Fruit fly (Drosophila melanogaster) whole organism, embryonic: ENCODE data around the gene Atg6.

Experiments used
- Ada2b ChIP-seq: fragments of 200-800 bp; sonication (Bioruptor generic); IDR thresholded peaks from 2 replicates; pipeline ENCODE4 v1.3.6; 2022; ENCODE audit warnings: missing biosample characterization, missing genetic modification characterization
- Asciz ChIP-seq: fragments of 200-800 bp; sonication (Bioruptor generic); optimal IDR thresholded peaks from 2 replicates; lab custom pipeline; 2017; ENCODE audit warnings: missing biosample characterization, mild to moderate bottlenecking, missing genetic modification characterization, missing genetic modification reagents
- Atf6 ChIP-seq: fragments of 200-800 bp; sonication (Bioruptor generic); IDR thresholded peaks from 2 replicates; pipeline ENCODE4 v1.3.6; 2022; ENCODE audit warnings: missing biosample characterization, missing genetic modification characterization
- CG11085 ChIP-seq: fragments of 200-800 bp; sonication (Bioruptor generic); IDR thresholded peaks from 2 replicates; pipeline ENCODE4 v1.3.6; 2022; ENCODE audit warnings: missing biosample characterization, missing genetic modification characterization
- CG1233 ChIP-seq: fragments of 200-800 bp; sonication (Bioruptor generic); optimal IDR thresholded peaks from 4 replicates; lab custom pipeline; 2018; ENCODE audit warnings: missing biosample characterization, mild to moderate bottlenecking, missing genetic modification characterization
- CG13287 ChIP-seq: fragments of 200-800 bp; sonication (Bioruptor generic); IDR thresholded peaks from 2 replicates; pipeline ENCODE4 v1.3.6; 2022; ENCODE audit warnings: missing biosample characterization, missing genetic modification characterization; ENCODE audit not compliant: partially characterized antibody
- CG17568 ChIP-seq: fragments of 200-800 bp; sonication (Bioruptor generic); optimal IDR thresholded peaks from 2 replicates; lab custom pipeline; 2018; ENCODE audit warnings: missing biosample characterization, mild to moderate bottlenecking, missing genetic modification characterization, moderate library complexity
- CG17612 ChIP-seq: fragments of 200-800 bp; sonication (Bioruptor generic); IDR thresholded peaks from 2 replicates; pipeline ENCODE4 v1.3.6; 2022; ENCODE audit warnings: missing biosample characterization, missing genetic modification characterization
- CG1792 ChIP-seq: fragments of 200-800 bp; sonication (Bioruptor generic); optimal IDR thresholded peaks from 2 replicates; lab custom pipeline; 2016; ENCODE audit warnings: missing biosample characterization, missing genetic modification characterization
- CG18599 ChIP-seq: fragments of 200-800 bp; sonication (Bioruptor generic); optimal IDR thresholded peaks from 3 replicates; lab custom pipeline; 2017; ENCODE audit warnings: missing biosample characterization, missing genetic modification characterization, mild to moderate bottlenecking, moderate library complexity, missing genetic modification reagents
- CG2678 ChIP-seq: fragments of 200-800 bp; sonication (Bioruptor generic); optimal IDR thresholded peaks from 3 replicates; lab custom pipeline; 2019; ENCODE audit warnings: missing biosample characterization, mild to moderate bottlenecking, missing genetic modification characterization, moderate library complexity
- CG33213 ChIP-seq: fragments of 200-800 bp; sonication (Bioruptor generic); optimal IDR thresholded peaks from 3 replicates; lab custom pipeline; 2016; ENCODE audit warnings: missing biosample characterization, missing genetic modification characterization
- CG34376 ChIP-seq: fragments of 200-800 bp; sonication (Bioruptor generic); optimal IDR thresholded peaks from 2 replicates; lab custom pipeline; 2018; ENCODE audit warnings: missing biosample characterization, mild to moderate bottlenecking, missing genetic modification characterization
- CG6272 ChIP-seq: fragments of 200-800 bp; sonication (Bioruptor generic); IDR thresholded peaks from 2 replicates; pipeline ENCODE4 v1.3.6; 2022; ENCODE audit warnings: missing biosample characterization, missing genetic modification characterization
- CG7372 ChIP-seq: fragments of 200-800 bp; sonication (Bioruptor generic); IDR thresholded peaks from 2 replicates; pipeline ENCODE4 v1.3.6; 2022; ENCODE audit warnings: missing biosample characterization, missing genetic modification characterization
- CG8478 ChIP-seq: fragments of >200 bp; optimal IDR thresholded peaks from 2 replicates; lab custom pipeline; 2018
- CG9817 ChIP-seq: fragments of 200-800 bp; sonication (Bioruptor generic); optimal IDR thresholded peaks from 2 replicates; lab custom pipeline; 2018; ENCODE audit warnings: missing biosample characterization, mild to moderate bottlenecking, missing genetic modification characterization, moderate library complexity
- CHES-1-like ChIP-seq: fragments of 200-800 bp; sonication (Bioruptor generic); optimal IDR thresholded peaks from 2 replicates; lab custom pipeline; 2016; ENCODE audit warnings: missing biosample characterization, missing genetic modification characterization
- CoRest ChIP-seq: fragments of 200-800 bp; sonication (Bioruptor generic); optimal IDR thresholded peaks from 3 replicates; lab custom pipeline; 2018; ENCODE audit warnings: missing biosample characterization, mild to moderate bottlenecking, missing genetic modification characterization, moderate library complexity
- Dref ChIP-seq: fragments of 200-800 bp; sonication (Bioruptor generic); IDR thresholded peaks from 2 replicates; pipeline ENCODE4 v1.3.6; 2022; ENCODE audit warnings: missing biosample characterization, missing genetic modification characterization
- Hand ChIP-seq: fragments of 200-800 bp; sonication (Bioruptor generic); optimal IDR thresholded peaks from 2 replicates; lab custom pipeline; 2017; ENCODE audit warnings: mild to moderate bottlenecking, missing biosample characterization, missing genetic modification reagents, missing genetic modification characterization
- Mrtf ChIP-seq: fragments of 200-800 bp; sonication (Bioruptor generic); IDR thresholded peaks from 3 replicates; pipeline ENCODE4 v1.3.6; 2022; ENCODE audit warnings: missing biosample characterization, missing genetic modification characterization
- NFAT ChIP-seq: fragments of 200-800 bp; sonication (Bioruptor generic); IDR thresholded peaks from 2 replicates; pipeline ENCODE4 v1.3.6; 2022; ENCODE audit warnings: missing biosample characterization, missing genetic modification characterization
- Rfx ChIP-seq: fragments of 200-800 bp; sonication (Bioruptor generic); IDR thresholded peaks from 2 replicates; pipeline ENCODE4 v1.3.6; 2022; ENCODE audit warnings: missing biosample characterization, missing genetic modification characterization
- Sox100B ChIP-seq: fragments of 200-800 bp; sonication (Bioruptor generic); optimal IDR thresholded peaks from 3 replicates; lab custom pipeline; 2018; ENCODE audit warnings: missing biosample characterization, mild to moderate bottlenecking, missing genetic modification characterization
- Taf1 ChIP-seq: fragments of 200-800 bp; sonication (Bioruptor generic); IDR thresholded peaks from 2 replicates; pipeline ENCODE4 v1.3.6; 2022; ENCODE audit warnings: missing biosample characterization, missing genetic modification characterization
- Xrp1 ChIP-seq: fragments of 200-800 bp; sonication (Bioruptor generic); IDR thresholded peaks from 2 replicates; pipeline ENCODE4 v1.3.6; 2022; ENCODE audit warnings: missing biosample characterization, missing genetic modification characterization
- ato ChIP-seq: fragments of 200-800 bp; sonication (Bioruptor generic); IDR thresholded peaks from 2 replicates; pipeline ENCODE4 v1.3.6; 2022; ENCODE audit warnings: missing biosample characterization, missing genetic modification characterization; ENCODE audit not compliant: partially characterized antibody
- br ChIP-seq: fragments of >200 bp; optimal IDR thresholded peaks from 2 replicates; lab custom pipeline; 2017
- cas ChIP-seq: fragments of 200-800 bp; sonication (Bioruptor generic); IDR thresholded peaks from 2 replicates; pipeline ENCODE4 v1.3.6; 2022; ENCODE audit warnings: missing biosample characterization, missing genetic modification characterization
- ci ChIP-seq: fragments of 200-800 bp; sonication (Bioruptor generic); IDR thresholded peaks from 3 replicates; pipeline ENCODE4 v1.3.6; 2022; ENCODE audit warnings: missing biosample characterization, missing genetic modification characterization
- cwo ChIP-seq: fragments of 200-800 bp; sonication (Bioruptor generic); optimal IDR thresholded peaks from 3 replicates; lab custom pipeline; 2017; ENCODE audit warnings: missing biosample characterization, missing genetic modification characterization, mild to moderate bottlenecking, moderate library complexity, missing genetic modification reagents
- danr ChIP-seq: fragments of 200-800 bp; sonication (Bioruptor generic); IDR thresholded peaks from 2 replicates; pipeline ENCODE4 v1.3.6; 2022; ENCODE audit warnings: missing biosample characterization, missing genetic modification characterization
- dati ChIP-seq: fragments of 200-800 bp; sonication (Bioruptor generic); IDR thresholded peaks from 2 replicates; pipeline ENCODE4 v1.3.6; 2022; ENCODE audit warnings: missing biosample characterization, missing genetic modification characterization
- disco-r ChIP-seq: fragments of 200-800 bp; sonication (Bioruptor generic); optimal IDR thresholded peaks from 2 replicates; lab custom pipeline; 2016; ENCODE audit warnings: missing biosample characterization, missing genetic modification characterization
- fd3F ChIP-seq: fragments of 200-800 bp; sonication (Bioruptor generic); optimal IDR thresholded peaks from 2 replicates; lab custom pipeline; 2018; ENCODE audit warnings: missing biosample characterization, mild to moderate bottlenecking, missing genetic modification characterization, moderate library complexity
- hkb ChIP-seq, 2 experiments: fragments of 200-800 bp in 1 of 2; fragments of >200 bp in 1 of 2; sonication (Bioruptor generic) in 1 of 2; IDR thresholded peaks in 1 of 2; optimal IDR thresholded peaks in 1 of 2; 2 replicates each; pipeline versions ENCODE4 v1.3.6 to Lab custom; 2017 to 2022; ENCODE audit warnings: missing biosample characterization in 1 of 2, missing genetic modification characterization in 1 of 2
- insv ChIP-seq, 2 experiments: fragments of 200-800 bp; sonication (Bioruptor generic); optimal IDR thresholded peaks; 3 replicates each; lab custom pipeline; 2016 to 2018; ENCODE audit warnings: missing biosample characterization in 2 of 2, missing genetic modification characterization in 2 of 2
- kay ChIP-seq: fragments of 200-800 bp; sonication (Bioruptor generic); optimal IDR thresholded peaks from 2 replicates; lab custom pipeline; 2016; ENCODE audit warnings: missing biosample characterization, missing genetic modification characterization
- pan ChIP-seq, 4 experiments: fragments of >200 bp in 3 of 4; fragments of 200-800 bp in 1 of 4; sonication (Bioruptor generic) in 1 of 4; optimal IDR thresholded peaks in 3 of 4; IDR thresholded peaks in 1 of 4; 2 replicates each; pipeline versions ENCODE4 v1.3.6 to Lab custom; 2017 to 2022; ENCODE audit warnings: missing biosample characterization in 2 of 4, missing genetic modification characterization in 2 of 4, mixed read lengths in 1 of 4
- prd ChIP-seq, 3 experiments: fragments of >200 bp in 2 of 3; fragments of 200-800 bp in 1 of 3; sonication (Bioruptor generic) in 1 of 3; optimal IDR thresholded peaks in 2 of 3; IDR thresholded peaks in 1 of 3; 2 replicates in 2 of 3; 3 replicates in 1 of 3; pipeline versions ENCODE4 v1.3.6 to Lab custom; 2017 to 2022; ENCODE audit warnings: missing biosample characterization in 1 of 3, missing genetic modification characterization in 1 of 3
- psq ChIP-seq: fragments of 200-800 bp; sonication (Bioruptor generic); optimal IDR thresholded peaks from 2 replicates; lab custom pipeline; 2017; ENCODE audit warnings: missing biosample characterization, missing genetic modification characterization
- salm ChIP-seq: fragments of 200-800 bp; sonication (Bioruptor generic); optimal IDR thresholded peaks from 2 replicates; lab custom pipeline; 2018; ENCODE audit warnings: missing biosample characterization, mild to moderate bottlenecking, missing genetic modification characterization
- sc ChIP-seq, 3 experiments: fragments of >200 bp in 2 of 3; fragments of 200-800 bp in 1 of 3; sonication (Bioruptor generic) in 1 of 3; optimal IDR thresholded peaks; 2 replicates in 2 of 3; 3 replicates in 1 of 3; lab custom pipeline; 2017; ENCODE audit warnings: mild to moderate bottlenecking in 1 of 3, missing biosample characterization in 1 of 3, missing genetic modification characterization in 1 of 3, missing genetic modification reagents in 1 of 3
- shn ChIP-seq: fragments of 200-800 bp; sonication (Bioruptor generic); optimal IDR thresholded peaks from 3 replicates; lab custom pipeline; 2016; ENCODE audit warnings: missing biosample characterization, missing genetic modification characterization
- sob ChIP-seq: fragments of 200-800 bp; sonication (Bioruptor generic); IDR thresholded peaks from 2 replicates; pipeline ENCODE4 v1.3.6; 2022; ENCODE audit warnings: missing biosample characterization, missing genetic modification characterization
- tio ChIP-seq: fragments of 200-800 bp; sonication (Bioruptor generic); optimal IDR thresholded peaks from 2 replicates; lab custom pipeline; 2017; ENCODE audit warnings: missing biosample characterization, missing genetic modification characterization, inconsistent platforms
- wek ChIP-seq: fragments of 200-800 bp; sonication (Bioruptor generic); optimal IDR thresholded peaks from 3 replicates; lab custom pipeline; 2018; ENCODE audit warnings: missing biosample characterization, mild to moderate bottlenecking, missing genetic modification characterization, moderate library complexity

The Atg6 gene

DNA sequence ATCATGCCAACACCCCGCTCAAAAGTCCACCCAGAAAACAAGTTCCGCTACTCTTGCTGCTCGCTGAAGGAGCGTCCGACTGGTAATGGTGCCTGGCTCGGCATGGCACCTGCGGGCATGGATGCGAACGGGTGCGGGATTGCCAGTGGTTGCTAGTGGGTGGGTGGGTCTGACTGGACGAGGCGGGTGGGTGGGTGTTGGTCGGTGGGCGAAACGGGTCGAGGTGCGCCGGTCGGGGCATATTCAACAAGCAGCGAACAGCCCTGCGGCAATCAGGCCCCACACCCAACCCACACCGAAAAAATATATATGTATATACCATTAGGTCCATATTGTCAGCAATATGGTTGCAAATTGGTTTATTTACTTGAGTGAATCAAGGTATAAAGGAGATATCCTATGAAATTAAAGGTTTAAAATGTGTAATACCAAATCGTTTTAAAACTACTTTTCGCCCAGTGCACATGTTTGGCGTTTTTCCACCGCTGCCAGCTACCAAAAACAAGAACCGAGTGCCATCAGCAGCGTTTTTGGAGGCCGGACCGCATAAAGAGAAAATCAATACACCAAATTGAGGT is 39.9 kb downstream of the Atg6 start (continued):
- TF ChIP-seq CG17612 (GFP tag; lab: Robert Waterston, UW) (peak; percentile 43; the same call in 1 of the 2 replicates), ci (GFP tag; lab: Robert Waterston, UW) (peak; percentile 79), hkb (optimal IDR thresholded peaks at IDR 0.05; lab: Kevin White, UChicago) (no peak), hkb (GFP tag; IDR thresholded peaks at IDR 0.05; lab: Robert Waterston, UW) (peak; percentile 76), Dref (GFP tag; lab: Robert Waterston, UW) (no peak), dati (GFP tag; lab: Robert Waterston, UW) (no peak), fd3F (GFP tag; lab: Kevin White, UChicago) (peak; percentile 62), cwo (GFP tag; lab: Kevin White, UChicago) (peak; percentile 57), CG33213 (GFP tag; lab: Kevin White, UChicago) (no peak), danr (GFP tag; lab: Robert Waterston, UW) (peak; percentile 64), CG34376 (GFP tag; lab: Kevin White, UChicago) (no peak), Rfx (GFP tag; lab: Robert Waterston, UW) (peak; percentile 81), CG13287 (GFP tag; lab: Robert Waterston, UW) (no peak), Xrp1 (GFP tag; lab: Robert Waterston, UW) (peak; percentile 65; the same call in 1 of the 2 replicates), CHES-1-like (peak; percentile 16), Atf6 (peak; percentile 76), kay (GFP tag; lab: Kevin White, UChicago) (no peak), br (lab: Kevin White, UChicago) (no peak), Asciz (no peak), CG1233 (GFP tag; lab: Kevin White, UChicago) (peak; percentile 27), sob (GFP tag; lab: Robert Waterston, UW) (peak; percentile 53; the same call in 1 of the 2 replicates), CoRest (tag; lab: Kevin White, UChicago) (peak; percentile 66), CG11085 (GFP tag; lab: Robert Waterston, UW) (peak; percentile 28; the same call in 1 of the 2 replicates), salm (no peak), cas (GFP tag; lab: Robert Waterston, UW) (no peak), Hand (GFP tag; lab: Kevin White, UChicago) (peak; percentile 44), CG17568 (peak; percentile 18), Mrtf (peak; percentile 52; the same call in 1 of the 3 replicates), CG2678 (tag; lab: Kevin White, UChicago) (peak; percentile 69), shn (GFP tag; lab: Kevin White, UChicago) (no peak), ato (GFP tag; lab: Robert Waterston, UW) (no peak), sc (optimal IDR thresholded peaks at IDR 0.05; lab: Kevin White, UChicago) (no peak), sc (GFP tag; optimal IDR thresholded peaks at IDR 0.05; lab: Kevin White, UChicago) (peak; percentile 23), CG1792 (GFP tag; lab: Kevin White, UChicago) (no peak), CG8478 (lab: Kevin White, UChicago) (no peak), CG9817 (tag; lab: Kevin White, UChicago) (peak; percentile 53), psq (GFP tag; lab: Kevin White, UChicago) (no peak), CG18599 (GFP tag; lab: Kevin White, UChicago) (peak; percentile 84), pan (optimal IDR thresholded peaks at IDR 0.05; lab: Kevin White, UChicago) (no peak), pan (GFP tag; optimal IDR thresholded peaks at IDR 0.05 in 1 of 2, IDR thresholded peaks at IDR 0.05 in 1 of 2) (peak in 1 of 2 experiments; percentile 76), CG6272 (peak; percentile 44; the same call in 1 of the 2 replicates), Ada2b (GFP tag; lab: Robert Waterston, UW) (peak; percentile 78), insv (GFP tag; optimal IDR thresholded peaks at IDR 0.05; lab: Kevin White, UChicago) (no peak), Sox100B (GFP tag; lab: Kevin White, UChicago) (peak; percentile 18), prd (optimal IDR thresholded peaks at IDR 0.05; lab: Kevin White, UChicago) (no peak), prd (GFP tag; IDR thresholded peaks at IDR 0.05; lab: Robert Waterston, UW) (peak; percentile 75), NFAT (GFP tag; lab: Robert Waterston, UW) (no peak), disco-r (GFP tag; lab: Kevin White, UChicago) (no peak), Taf1 (peak; percentile 28; the same call in 1 of the 2 replicates), CG7372 (peak; percentile 53; the same call in 1 of the 2 replicates), tio (no peak), wek (GFP tag; lab: Kevin White, UChicago) (no peak)
